Fruit fly (Drosophila melanogaster) whole organism, embryonic: ENCODE measurements around the gene Fcp3C.

ENCODE experiments used
- Blimp-1 ChIP-seq: fragments of 200-800 bp; sonication (Bioruptor generic); optimal IDR thresholded peaks from 3 replicates; lab custom pipeline; 2018; ENCODE audit warnings: missing biosample characterization, missing genetic modification characterization, mild to moderate bottlenecking, moderate library complexity, missing genetic modification reagents
- CG10274 ChIP-seq: fragments of 200-800 bp; sonication (Bioruptor generic); optimal IDR thresholded peaks from 3 replicates; lab custom pipeline; 2017; ENCODE audit warnings: missing biosample characterization, mild to moderate bottlenecking, missing genetic modification characterization
- CG10462 ChIP-seq: fragments of 200-800 bp; sonication (Bioruptor generic); optimal IDR thresholded peaks from 2 replicates; lab custom pipeline; 2016; ENCODE audit warnings: missing biosample characterization, missing genetic modification characterization
- CG10565 ChIP-seq: fragments of 200-800 bp; sonication (Bioruptor generic); optimal IDR thresholded peaks from 3 replicates; lab custom pipeline; 2016; ENCODE audit warnings: missing biosample characterization, mild to moderate bottlenecking, missing genetic modification characterization
- CG11560 ChIP-seq: fragments of 200-800 bp; sonication (Bioruptor generic); IDR thresholded peaks from 3 replicates; pipeline ENCODE4 v1.3.6; 2022; ENCODE audit warnings: missing biosample characterization, missing genetic modification characterization
- CG1233 ChIP-seq: fragments of 200-800 bp; sonication (Bioruptor generic); optimal IDR thresholded peaks from 4 replicates; lab custom pipeline; 2018; ENCODE audit warnings: missing biosample characterization, mild to moderate bottlenecking, missing genetic modification characterization
- CG12769 ChIP-seq: fragments of 200-800 bp; sonication (Bioruptor generic); optimal IDR thresholded peaks from 2 replicates; lab custom pipeline; 2019; ENCODE audit warnings: missing biosample characterization, mild to moderate bottlenecking, missing genetic modification characterization, moderate library complexity
- CG13624 ChIP-seq: fragments of 200-800 bp; sonication (Bioruptor generic); optimal IDR thresholded peaks from 2 replicates; lab custom pipeline; 2016; ENCODE audit warnings: missing biosample characterization, missing genetic modification characterization
- CG15514 ChIP-seq: fragments of 200-800 bp; sonication (Bioruptor generic); optimal IDR thresholded peaks from 3 replicates; lab custom pipeline; 2017; ENCODE audit warnings: missing biosample characterization, missing genetic modification characterization, mild to moderate bottlenecking, moderate library complexity, missing genetic modification reagents
- CG1647 ChIP-seq: fragments of 200-800 bp; sonication (Bioruptor generic); optimal IDR thresholded peaks from 3 replicates; lab custom pipeline; 2016; ENCODE audit warnings: missing biosample characterization, missing genetic modification characterization
- CG17186 ChIP-seq: fragments of 200-800 bp; sonication (Bioruptor generic); optimal IDR thresholded peaks from 3 replicates; lab custom pipeline; 2017; ENCODE audit warnings: missing biosample characterization, missing genetic modification reagents, missing genetic modification characterization
- CG30403 ChIP-seq: fragments of 200-800 bp; sonication (Bioruptor generic); optimal IDR thresholded peaks from 3 replicates; lab custom pipeline; 2016; ENCODE audit warnings: missing biosample characterization, missing genetic modification characterization
- CG31388 ChIP-seq: fragments of 200-800 bp; sonication (Bioruptor generic); optimal IDR thresholded peaks from 2 replicates; lab custom pipeline; 2016; ENCODE audit warnings: missing biosample characterization, missing genetic modification characterization
- CG32532 ChIP-seq: fragments of 200-800 bp; sonication (Bioruptor generic); IDR thresholded peaks from 2 replicates; pipeline ENCODE4 v1.3.6; 2022; ENCODE audit warnings: missing biosample characterization, missing genetic modification characterization
- CG32767 ChIP-seq: fragments of 200-800 bp; sonication (Bioruptor generic); IDR thresholded peaks from 2 replicates; pipeline ENCODE4 v1.3.6; 2022; ENCODE audit warnings: missing biosample characterization, missing genetic modification characterization
- CG4360 ChIP-seq: fragments of 200-800 bp; sonication (Bioruptor generic); IDR thresholded peaks from 2 replicates; pipeline ENCODE4 v1.3.6; 2022; ENCODE audit warnings: missing biosample characterization, missing genetic modification characterization
- CG6813 ChIP-seq: fragments of 200-800 bp; sonication (Bioruptor generic); optimal IDR thresholded peaks from 2 replicates; lab custom pipeline; 2017; ENCODE audit warnings: missing biosample characterization, missing genetic modification characterization, mild to moderate bottlenecking, moderate library complexity, missing genetic modification reagents
- CG7963 ChIP-seq: fragments of 200-800 bp; sonication (Bioruptor generic); IDR thresholded peaks from 3 replicates; pipeline ENCODE4 v1.3.6; 2022; ENCODE audit warnings: missing biosample characterization, missing genetic modification characterization; ENCODE audit not compliant: partially characterized antibody
- CG9215 ChIP-seq: fragments of 200-800 bp; sonication (Bioruptor generic); IDR thresholded peaks from 2 replicates; pipeline ENCODE4 v1.3.6; 2022; ENCODE audit warnings: missing biosample characterization, missing genetic modification characterization
- CG9817 ChIP-seq: fragments of 200-800 bp; sonication (Bioruptor generic); optimal IDR thresholded peaks from 2 replicates; lab custom pipeline; 2018; ENCODE audit warnings: missing biosample characterization, mild to moderate bottlenecking, missing genetic modification characterization, moderate library complexity
- D ChIP-seq, 2 experiments: fragments of 200-800 bp in 1 of 2; fragments of >200 bp in 1 of 2; sonication (Bioruptor generic) in 1 of 2; optimal IDR thresholded peaks; 2 replicates in 1 of 2; 3 replicates in 1 of 2; lab custom pipeline; 2017; ENCODE audit warnings: mild to moderate bottlenecking in 1 of 2, missing biosample characterization in 1 of 2, missing genetic modification characterization in 1 of 2, missing genetic modification reagents in 1 of 2
- Dll ChIP-seq: fragments of 200-800 bp; sonication (Bioruptor generic); IDR thresholded peaks from 4 replicates; pipeline ENCODE4 v1.3.6; 2022; ENCODE audit warnings: missing biosample characterization, missing genetic modification characterization; ENCODE audit not compliant: partially characterized antibody
- Dp ChIP-seq: fragments of 200-800 bp; sonication (Bioruptor generic); optimal IDR thresholded peaks from 2 replicates; lab custom pipeline; 2018; ENCODE audit warnings: missing biosample characterization, mild to moderate bottlenecking, missing genetic modification characterization, moderate library complexity
- Hey ChIP-seq: fragments of 200-800 bp; sonication (Bioruptor generic); optimal IDR thresholded peaks from 3 replicates; lab custom pipeline; 2018; ENCODE audit warnings: missing biosample characterization, mild to moderate bottlenecking, missing genetic modification characterization
- HmgD ChIP-seq: fragments of 200-800 bp; sonication (Bioruptor generic); optimal IDR thresholded peaks from 3 replicates; lab custom pipeline; 2016; ENCODE audit warnings: missing biosample characterization, missing genetic modification characterization
- HmgZ ChIP-seq: fragments of 200-800 bp; sonication (Bioruptor generic); optimal IDR thresholded peaks from 2 replicates; lab custom pipeline; 2018; ENCODE audit warnings: missing biosample characterization, mild to moderate bottlenecking, missing genetic modification characterization
- Myb ChIP-seq: fragments of 200-800 bp; sonication (Bioruptor generic); optimal IDR thresholded peaks from 2 replicates; lab custom pipeline; 2016; ENCODE audit warnings: missing biosample characterization, missing genetic modification characterization
- NC2α ChIP-seq: fragments of 200-800 bp; sonication (Bioruptor generic); optimal IDR thresholded peaks from 2 replicates; lab custom pipeline; 2016; ENCODE audit warnings: missing biosample characterization, missing genetic modification characterization
- Trl ChIP-seq, 3 experiments: fragments of >200 bp in 2 of 3; fragments of 200-800 bp in 1 of 3; sonication (Bioruptor generic) in 1 of 3; optimal IDR thresholded peaks; 2 replicates in 1 of 3; 3 replicates in 2 of 3; lab custom pipeline; 2016 to 2017; ENCODE audit warnings: missing biosample characterization in 1 of 3, missing genetic modification characterization in 1 of 3
- cad ChIP-seq: fragments of >200 bp; optimal IDR thresholded peaks from 2 replicates; lab custom pipeline; 2017; ENCODE audit warnings: missing biosample characterization, missing genetic modification characterization
- caup ChIP-seq: fragments of 200-800 bp; sonication (Bioruptor generic); optimal IDR thresholded peaks from 3 replicates; lab custom pipeline; 2017; ENCODE audit warnings: missing biosample characterization, mild to moderate bottlenecking, missing genetic modification characterization, moderate library complexity; ENCODE audit not compliant: severe bottlenecking
- exex ChIP-seq: fragments of 200-800 bp; sonication (Bioruptor generic); optimal IDR thresholded peaks from 4 replicates; lab custom pipeline; 2018; ENCODE audit warnings: missing biosample characterization, mild to moderate bottlenecking, missing genetic modification characterization, moderate library complexity
- fru ChIP-seq: fragments of >200 bp; optimal IDR thresholded peaks from 2 replicates; lab custom pipeline; 2017
- grn ChIP-seq: fragments of 200-800 bp; sonication (Bioruptor generic); optimal IDR thresholded peaks from 3 replicates; lab custom pipeline; 2017; ENCODE audit warnings: missing biosample characterization, missing genetic modification characterization
- gsb-n ChIP-seq: fragments of 200-800 bp; sonication (Bioruptor generic); optimal IDR thresholded peaks from 3 replicates; lab custom pipeline; 2018; ENCODE audit warnings: missing biosample characterization, mild to moderate bottlenecking, missing genetic modification characterization
- hbn ChIP-seq: fragments of 200-800 bp; sonication (Bioruptor generic); IDR thresholded peaks from 2 replicates; pipeline ENCODE4 v1.3.6; 2022; ENCODE audit warnings: missing biosample characterization, missing genetic modification characterization; ENCODE audit not compliant: partially characterized antibody
- ind ChIP-seq: fragments of 200-800 bp; sonication (Bioruptor generic); optimal IDR thresholded peaks from 3 replicates; lab custom pipeline; 2016; ENCODE audit warnings: missing biosample characterization, missing genetic modification characterization
- lmd ChIP-seq: fragments of 200-800 bp; sonication (Bioruptor generic); IDR thresholded peaks from 2 replicates; pipeline ENCODE4 v1.3.6; 2022; ENCODE audit warnings: missing biosample characterization, missing genetic modification characterization
- oc ChIP-seq: fragments of 200-800 bp; sonication (Bioruptor generic); optimal IDR thresholded peaks from 2 replicates; lab custom pipeline; 2018; ENCODE audit warnings: missing biosample characterization, mild to moderate bottlenecking, missing genetic modification characterization, moderate library complexity
- pan ChIP-seq, 4 experiments: fragments of >200 bp in 3 of 4; fragments of 200-800 bp in 1 of 4; sonication (Bioruptor generic) in 1 of 4; optimal IDR thresholded peaks in 3 of 4; IDR thresholded peaks in 1 of 4; 2 replicates each; pipeline versions ENCODE4 v1.3.6 to Lab custom; 2017 to 2022; ENCODE audit warnings: missing biosample characterization in 2 of 4, missing genetic modification characterization in 2 of 4, mixed read lengths in 1 of 4
- ssp ChIP-seq: fragments of 200-800 bp; sonication (Bioruptor generic); IDR thresholded peaks from 2 replicates; pipeline ENCODE4 v1.3.6; 2022; ENCODE audit warnings: missing biosample characterization, missing genetic modification characterization
- tll ChIP-seq, 2 experiments: fragments of 200-800 bp in 1 of 2; fragments of >200 bp in 1 of 2; sonication (Bioruptor generic) in 1 of 2; optimal IDR thresholded peaks; 2 replicates each; lab custom pipeline; 2017 to 2019; ENCODE audit warnings: missing biosample characterization in 2 of 2, missing genetic modification characterization in 2 of 2, mild to moderate bottlenecking in 1 of 2, moderate library complexity in 1 of 2
- twi ChIP-seq: fragments of 200-800 bp; optimal IDR thresholded peaks from 2 replicates; lab custom pipeline; 2019; ENCODE audit warnings: missing biosample characterization, mild to moderate bottlenecking, missing genetic modification characterization, moderate library complexity
- yki ChIP-seq: fragments of >200 bp; optimal IDR thresholded peaks from 3 replicates; lab custom pipeline; 2018
- zen2 ChIP-seq: fragments of 200-800 bp; sonication (Bioruptor generic); IDR thresholded peaks from 3 replicates; pipeline ENCODE4 v1.3.6; 2022; ENCODE audit warnings: missing biosample characterization, missing genetic modification characterization; ENCODE audit not compliant: partially characterized antibody

Fcp3C gene

dm6 chrX:3205887-3206794, 31.9 kb upstream of the Fcp3C start (continued):
- TF ChIP-seq CG31388 (no peak), D (optimal IDR thresholded peaks at IDR 0.05; lab: Kevin White, UChicago) (no peak), D (GFP tag; optimal IDR thresholded peaks at IDR 0.05; lab: Kevin White, UChicago) (no peak), CG10274 (GFP tag; lab: Kevin White, UChicago) (peak; percentile 18), exex (no peak), CG10565 (GFP tag; lab: Kevin White, UChicago) (no peak), CG32767 (GFP tag; lab: Robert Waterston, UW) (no peak), HmgZ (tag; lab: Kevin White, UChicago) (no peak), zen2 (GFP tag; lab: Robert Waterston, UW) (no peak), CG7963 (GFP tag; lab: Robert Waterston, UW) (no peak), NC2α (GFP tag; lab: Kevin White, UChicago) (no peak)

DNA sequence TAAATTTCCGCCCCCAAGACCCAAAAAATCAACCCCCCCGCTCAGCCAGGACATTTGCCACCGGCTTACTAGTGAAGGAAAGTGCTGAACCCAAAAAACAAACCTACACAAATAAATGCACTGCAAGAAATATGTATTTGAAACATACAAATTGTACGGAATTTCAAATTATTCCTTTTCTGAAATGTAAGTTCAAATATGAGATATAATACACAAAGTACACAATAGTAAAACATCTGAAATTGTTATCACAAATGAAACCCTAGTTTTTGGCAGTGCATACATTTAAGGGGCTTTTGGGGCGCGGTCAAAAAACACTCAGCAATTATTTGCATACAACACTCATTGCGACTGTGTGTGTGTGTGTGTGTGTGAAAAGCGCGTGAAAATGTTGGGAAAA, 19.5 kb upstream of the Fcp3C start:
- TF ChIP-seq CG32532, result peak; percentile 45; the same call in 1 of the 2 replicates
- TF ChIP-seq tll (GFP tag; optimal IDR thresholded peaks at IDR 0.05; lab: Kevin White, UChicago), result no peak
- no peak for TF ChIP-seq CG1647 (GFP tag; lab: Kevin White, UChicago)
- no peak for TF ChIP-seq twi (tag; lab: Kevin White, UChicago)
- TF ChIP-seq grn (GFP tag; lab: Kevin White, UChicago), result no peak
- peak; percentile 1 for TF ChIP-seq caup (GFP tag; lab: Kevin White, UChicago)
- no peak for TF ChIP-seq Dp
- TF ChIP-seq yki (lab: Kevin White, UChicago), result no peak
- peak; percentile 12 for TF ChIP-seq CG13624 (GFP tag; lab: Kevin White, UChicago)
- TF ChIP-seq Myb, result no peak
- peak; percentile 29 for TF ChIP-seq Blimp-1
- no peak for TF ChIP-seq hbn (GFP tag; lab: Robert Waterston, UW)
- no peak for TF ChIP-seq CG17186
- TF ChIP-seq lmd (GFP tag; lab: Robert Waterston, UW), result no peak
- TF ChIP-seq Trl (optimal IDR thresholded peaks at IDR 0.05; lab: Kevin White, UChicago), result no peak
- TF ChIP-seq Trl (GFP tag; optimal IDR thresholded peaks at IDR 0.05; lab: Kevin White, UChicago), result peak; percentile 25
- TF ChIP-seq CG9817 (tag; lab: Kevin White, UChicago), result peak; percentile 20
- no peak for TF ChIP-seq cad (GFP tag; lab: Kevin White, UChicago)
- peak; percentile 46 for TF ChIP-seq CG12769
- TF ChIP-seq CG1233, result no peak
- TF ChIP-seq CG9215 (GFP tag; lab: Robert Waterston, UW), result no peak
- no peak for TF ChIP-seq CG6813
- TF ChIP-seq ssp, result 0 out of 2 replicates have a peak, but pooled peaks have one; percentile 26
- TF ChIP-seq ind (GFP tag; lab: Kevin White, UChicago), result peak; percentile 9
- TF ChIP-seq fru (lab: Kevin White, UChicago), result no peak
- no peak for TF ChIP-seq CG31388
- TF ChIP-seq CG4360 (GFP tag; lab: Robert Waterston, UW), result no peak
- no peak for TF ChIP-seq Hey (tag; lab: Kevin White, UChicago)
- no peak for TF ChIP-seq Dll (GFP tag; lab: Robert Waterston, UW)
- TF ChIP-seq CG10462 (GFP tag; lab: Kevin White, UChicago), result no peak
- peak; percentile 35 for TF ChIP-seq CG30403 (GFP tag; lab: Kevin White, UChicago)
- no peak for TF ChIP-seq HmgD (GFP tag; lab: Kevin White, UChicago)
- no peak for TF ChIP-seq CG10565 (GFP tag; lab: Kevin White, UChicago)
- no peak for TF ChIP-seq gsb-n
- TF ChIP-seq oc, result no peak
- TF ChIP-seq pan (optimal IDR thresholded peaks at IDR 0.05; lab: Kevin White, UChicago), result no peak
- peak in 1 of 2 experiments; percentile 27 for TF ChIP-seq pan (GFP tag; optimal IDR thresholded peaks at IDR 0.05 in 1 of 2, IDR thresholded peaks at IDR 0.05 in 1 of 2)
- TF ChIP-seq CG11560 (tag; lab: Robert Waterston, UW), result no peak
- no peak for TF ChIP-seq CG15514 (GFP tag; lab: Kevin White, UChicago)
